Fruit fly (Drosophila melanogaster): ENCODE data around the gene eIF3d2.

The eIF3d2 gene

dm6 chr3R:12194911-12195310 is at the start of gene eIF3d2, which contains the start of gene CG43450:
Gene eIF3d2, minus strand, starts transcription at chr3R:12195011.
Gene CG43450, plus strand, starts transcription at chr3R:12195294.
- no peak for TF ChIP-seq CG12768 (GFP tag; optimal IDR thresholded peaks at IDR 0.05)
- TF ChIP-seq Mnt (GFP tag; optimal IDR thresholded peaks at IDR 0.05): no peak
- TF ChIP-seq Crg-1 (GFP tag; optimal IDR thresholded peaks at IDR 0.05): no peak
- TF ChIP-seq CG33017 (tag; optimal IDR thresholded peaks at IDR 0.05): no peak
- TF ChIP-seq toe (GFP tag; optimal IDR thresholded peaks at IDR 0.05): no peak
- no peak for TF ChIP-seq tj (GFP tag; optimal IDR thresholded peaks at IDR 0.05)
- TF ChIP-seq bab1 (GFP tag; optimal IDR thresholded peaks at IDR 0.05): no peak
- no peak for TF ChIP-seq CG7045 (GFP tag; optimal IDR thresholded peaks at IDR 0.05)
- no peak for TF ChIP-seq cic (GFP tag; optimal IDR thresholded peaks at IDR 0.05)
- TF ChIP-seq CG7101 (tag; optimal IDR thresholded peaks at IDR 0.05): no peak
- no peak for TF ChIP-seq Clk (GFP tag; optimal IDR thresholded peaks at IDR 0.05)
- no peak for TF ChIP-seq ovo (GFP tag; optimal IDR thresholded peaks at IDR 0.05)
- no peak for TF ChIP-seq CG1620 (GFP tag; optimal IDR thresholded peaks at IDR 0.05)
- no peak for TF ChIP-seq CG14711 (tag; optimal IDR thresholded peaks at IDR 0.05)
- no peak for TF ChIP-seq CG5204 (GFP tag; optimal IDR thresholded peaks at IDR 0.05)
- TF ChIP-seq Hr96 (GFP tag; optimal IDR thresholded peaks at IDR 0.05): no peak

- TF ChIP-seq pad (GFP tag; optimal IDR thresholded peaks at IDR 0.05) (no peak), CG11617 (GFP tag; optimal IDR thresholded peaks at IDR 0.05) (no peak), CG7045 (GFP tag; optimal IDR thresholded peaks at IDR 0.05) (no peak), cnc (optimal IDR thresholded peaks at IDR 0.05) (no peak), CG5204 (GFP tag; optimal IDR thresholded peaks at IDR 0.05) (no peak), CG7101 (tag; optimal IDR thresholded peaks at IDR 0.05) (no peak), CG33017 (tag; optimal IDR thresholded peaks at IDR 0.05) (no peak), Mnt (GFP tag; optimal IDR thresholded peaks at IDR 0.05) (no peak), ovo (GFP tag; optimal IDR thresholded peaks at IDR 0.05) (no peak), bab1 (GFP tag; optimal IDR thresholded peaks at IDR 0.05) (no peak)
Observed at dm6 chr3R:12239166-12239565, 44.4 kb upstream of the eIF3d2 start, which contains the start of gene Cyp313a3. Gene Cyp313a3, minus strand, starts transcription at chr3R:12239266.

- TF ChIP-seq ovo (GFP tag; optimal IDR thresholded peaks at IDR 0.05) (no peak), tj (GFP tag; optimal IDR thresholded peaks at IDR 0.05) (no peak), CG1620 (GFP tag; optimal IDR thresholded peaks at IDR 0.05) (no peak), CG7101 (tag; optimal IDR thresholded peaks at IDR 0.05) (no peak)
Observed at dm6 chr3R:12236804-12237203, 42.0 kb upstream of the eIF3d2 start, which contains the start of gene Cyp313a2. Gene Cyp313a2, minus strand, starts transcription at chr3R:12236904.

- no peak for TF ChIP-seq CG7045 (GFP tag; optimal IDR thresholded peaks at IDR 0.05)
- TF ChIP-seq Hr96 (GFP tag; optimal IDR thresholded peaks at IDR 0.05): no peak
- TF ChIP-seq cnc (optimal IDR thresholded peaks at IDR 0.05): no peak
- TF ChIP-seq CG5204 (GFP tag; optimal IDR thresholded peaks at IDR 0.05): no peak
- TF ChIP-seq Mnt (GFP tag; optimal IDR thresholded peaks at IDR 0.05): no peak
- no peak for TF ChIP-seq CG12768 (GFP tag; optimal IDR thresholded peaks at IDR 0.05)
- no peak for TF ChIP-seq CG14711 (tag; optimal IDR thresholded peaks at IDR 0.05)
- TF ChIP-seq tj (GFP tag; optimal IDR thresholded peaks at IDR 0.05): no peak
- no peak for TF ChIP-seq Clk (GFP tag; optimal IDR thresholded peaks at IDR 0.05)
- no peak for TF ChIP-seq kay (GFP tag; ENCODE audit: borderline replicate concordance)
Observed at dm6 chr3R:12234584-12234983, 39.8 kb upstream of the eIF3d2 start, which contains the start of gene Cyp313a5. Gene Cyp313a5, minus strand, starts transcription at chr3R:12234684.

- TF ChIP-seq Mnt (GFP tag; optimal IDR thresholded peaks at IDR 0.05) (no peak), kay (GFP tag; ENCODE audit: borderline replicate concordance) (no peak), CG1620 (GFP tag; optimal IDR thresholded peaks at IDR 0.05) (no peak), toe (GFP tag; optimal IDR thresholded peaks at IDR 0.05) (no peak), CG11617 (GFP tag; optimal IDR thresholded peaks at IDR 0.05) (no peak), CG14711 (tag; optimal IDR thresholded peaks at IDR 0.05) (no peak), CG33017 (tag; optimal IDR thresholded peaks at IDR 0.05) (no peak), cnc (optimal IDR thresholded peaks at IDR 0.05) (no peak), CG12768 (GFP tag; optimal IDR thresholded peaks at IDR 0.05) (no peak), pad (GFP tag; optimal IDR thresholded peaks at IDR 0.05) (no peak), Hr96 (GFP tag; optimal IDR thresholded peaks at IDR 0.05) (no peak), Crg-1 (GFP tag; optimal IDR thresholded peaks at IDR 0.05) (no peak), cic (GFP tag; optimal IDR thresholded peaks at IDR 0.05) (no peak), tj (GFP tag; optimal IDR thresholded peaks at IDR 0.05) (no peak)
Observed at dm6 chr3R:12232629-12233028, 37.8 kb upstream of the eIF3d2 start, which contains the start of gene Pglym87. Gene Pglym87, minus strand, starts transcription at chr3R:12232729.

dm6 chr3R:12229113-12229512 is 34.3 kb upstream of the eIF3d2 start, which contains the start of gene CG3916:
Gene CG3916, plus strand, starts transcription at chr3R:12229413.
- TF ChIP-seq CG33017 (tag; optimal IDR thresholded peaks at IDR 0.05) (no peak), pad (GFP tag; optimal IDR thresholded peaks at IDR 0.05) (no peak), Mnt (GFP tag; optimal IDR thresholded peaks at IDR 0.05) (no peak), CG7045 (GFP tag; optimal IDR thresholded peaks at IDR 0.05) (no peak), cic (GFP tag; optimal IDR thresholded peaks at IDR 0.05) (no peak), CG7101 (tag; optimal IDR thresholded peaks at IDR 0.05) (no peak), Crg-1 (GFP tag; optimal IDR thresholded peaks at IDR 0.05) (no peak), CG11617 (GFP tag; optimal IDR thresholded peaks at IDR 0.05) (no peak), CG14711 (tag; optimal IDR thresholded peaks at IDR 0.05) (no peak), kay (GFP tag; ENCODE audit: borderline replicate concordance) (no peak), CG1620 (GFP tag; optimal IDR thresholded peaks at IDR 0.05) (no peak), CG12768 (GFP tag; optimal IDR thresholded peaks at IDR 0.05) (no peak), Hr96 (GFP tag; optimal IDR thresholded peaks at IDR 0.05) (no peak), bab1 (GFP tag; optimal IDR thresholded peaks at IDR 0.05) (no peak), ovo (GFP tag; optimal IDR thresholded peaks at IDR 0.05) (no peak), toe (GFP tag; optimal IDR thresholded peaks at IDR 0.05) (no peak), cnc (optimal IDR thresholded peaks at IDR 0.05) (no peak), tj (GFP tag; optimal IDR thresholded peaks at IDR 0.05) (no peak), Clk (GFP tag; optimal IDR thresholded peaks at IDR 0.05) (no peak), CG5204 (GFP tag; optimal IDR thresholded peaks at IDR 0.05) (no peak)

Measured in whole organism, adult.